Worm (Caenorhabditis elegans): ENCODE measurements around the gene nhr-32.

DNA sequence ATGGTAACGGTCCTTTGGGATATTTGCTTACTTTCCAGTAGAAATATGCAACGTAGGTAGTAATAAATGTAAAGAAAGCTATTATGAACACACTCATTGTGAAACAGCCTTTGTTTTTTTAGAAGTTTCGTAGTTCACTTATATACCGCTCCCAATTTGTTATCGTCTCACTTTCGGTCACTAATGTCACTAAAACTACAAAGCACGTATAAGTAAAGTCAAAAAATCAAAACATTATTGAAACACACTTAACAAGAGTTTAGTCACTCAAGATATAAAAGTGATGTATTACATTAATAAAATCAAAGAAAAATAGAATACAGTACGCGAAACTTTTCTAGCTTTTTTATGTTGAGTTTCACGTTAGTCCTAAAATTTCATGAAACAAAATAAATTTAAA is 22.3 kb downstream of the nhr-32 start, which contains the start of gene cyp-14A3:
- TF ChIP-seq W03F9.2 (tag; optimal IDR thresholded peaks at IDR 0.05) (no peak), him-1 (tag; optimal IDR thresholded peaks at IDR 0.05) (no peak)
